Fruit fly (Drosophila melanogaster): ENCODE data around the gene Surf6.
A peak's percentile ranks its signal among the peaks of the same experiment; 100 is the strongest.

Gene Surf6

DNA sequence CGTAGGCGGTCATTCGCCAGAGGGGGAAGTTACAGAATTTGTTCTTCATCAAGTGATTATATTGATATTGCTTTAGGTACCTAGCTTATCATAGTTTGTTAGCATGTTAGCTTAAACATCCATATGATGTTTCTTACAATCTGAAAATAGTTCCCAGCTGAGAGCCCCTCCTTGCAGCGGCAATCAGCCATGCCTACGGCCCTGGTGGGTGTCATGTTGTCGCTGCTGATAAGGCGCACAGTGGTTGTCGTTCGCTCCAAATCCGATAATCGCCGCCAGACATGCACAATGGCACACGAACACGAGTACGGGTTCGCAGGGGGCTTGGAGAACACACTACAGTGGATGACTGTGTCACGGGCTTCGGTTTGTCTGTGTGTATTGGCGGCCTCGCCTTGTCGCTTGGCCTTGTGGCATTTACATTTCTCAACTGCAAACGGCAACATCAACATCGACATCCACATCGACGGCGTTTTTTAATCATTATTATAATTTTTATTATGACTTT is 1.3 kb upstream of the Surf6 start (continued):
- TF ChIP-seq acj6 (GFP tag; optimal IDR thresholded peaks at IDR 0.05): peak; percentile 89
- TF ChIP-seq CG9139 (GFP tag; optimal IDR thresholded peaks at IDR 0.05): peak; percentile 50
- peak; percentile 82 for TF ChIP-seq CG11762 (GFP tag; optimal IDR thresholded peaks at IDR 0.05; ENCODE audit: insufficient read depth)
- TF ChIP-seq CG6808 (GFP tag; optimal IDR thresholded peaks at IDR 0.05): peak; percentile 80
- TF ChIP-seq CG6163 (GFP tag; IDR thresholded peaks at IDR 0.05): peak; percentile 91
- peak; percentile 86 for TF ChIP-seq CG32006 (GFP tag; optimal IDR thresholded peaks at IDR 0.05)
- TF ChIP-seq pdm3 (GFP tag; optimal IDR thresholded peaks at IDR 0.05): peak; percentile 92
- TF ChIP-seq CG31627 (GFP tag; optimal IDR thresholded peaks at IDR 0.05): peak; percentile 95
- peak; percentile 86 for TF ChIP-seq Hr4 (GFP tag; optimal IDR thresholded peaks at IDR 0.05)
- peak; percentile 53 for TF ChIP-seq CG6854 (GFP tag; optimal IDR thresholded peaks at IDR 0.05)
- TF ChIP-seq CG4318 (GFP tag; optimal IDR thresholded peaks at IDR 0.05): no peak
- TF ChIP-seq OdsH (GFP tag; optimal IDR thresholded peaks at IDR 0.05): peak; percentile 92
- peak; percentile 93 for TF ChIP-seq vri (GFP tag; optimal IDR thresholded peaks at IDR 0.05)
- TF ChIP-seq ss (GFP tag; optimal IDR thresholded peaks at IDR 0.05): peak; percentile 61 to 76
- TF ChIP-seq Hr38 (GFP tag; optimal IDR thresholded peaks at IDR 0.05): no peak
- peak; percentile 82 for TF ChIP-seq CG1621 (tag; optimal IDR thresholded peaks at IDR 0.05)
- peak; percentile 91 for TF ChIP-seq Smox (GFP tag; optimal IDR thresholded peaks at IDR 0.05)
- TF ChIP-seq CG11294 (GFP tag; IDR thresholded peaks at IDR 0.05): peak; percentile 84
- TF ChIP-seq CG6276 (GFP tag; optimal IDR thresholded peaks at IDR 0.05): peak; percentile 74
- peak; percentile 95 for TF ChIP-seq Eip78C (GFP tag)
- TF ChIP-seq CG8319 (GFP tag; optimal IDR thresholded peaks at IDR 0.05): peak; percentile 86
- peak; percentile 86 for TF ChIP-seq CG8119 (GFP tag; IDR thresholded peaks at IDR 0.05)
- peak; percentile 91 for TF ChIP-seq cyc (GFP tag; optimal IDR thresholded peaks at IDR 0.05)
- peak; percentile 83 for TF ChIP-seq CG8632 (GFP tag; optimal IDR thresholded peaks at IDR 0.05)

dm6 chr3R:19902926-19903739 is 1.5 kb downstream of the Surf6 start, which contains the start of gene ClpX:
Gene ClpX (minus strand): TSS chr3R:19903689.
- TF ChIP-seq svp (GFP tag) (peak; percentile 82), lz (GFP tag; optimal IDR thresholded peaks at IDR 0.05) (no peak), esn (GFP tag; optimal IDR thresholded peaks at IDR 0.05) (peak; percentile 0), CG15336 (GFP tag; IDR thresholded peaks at IDR 0.05) (0 out of 2 replicates have a peak, but pooled peaks have one; percentile 20), fkh (GFP tag; optimal IDR thresholded peaks at IDR 0.05) (no peak), vri (GFP tag; optimal IDR thresholded peaks at IDR 0.05) (peak; percentile 39), Eip78C (GFP tag) (peak; percentile 73)

DNA sequence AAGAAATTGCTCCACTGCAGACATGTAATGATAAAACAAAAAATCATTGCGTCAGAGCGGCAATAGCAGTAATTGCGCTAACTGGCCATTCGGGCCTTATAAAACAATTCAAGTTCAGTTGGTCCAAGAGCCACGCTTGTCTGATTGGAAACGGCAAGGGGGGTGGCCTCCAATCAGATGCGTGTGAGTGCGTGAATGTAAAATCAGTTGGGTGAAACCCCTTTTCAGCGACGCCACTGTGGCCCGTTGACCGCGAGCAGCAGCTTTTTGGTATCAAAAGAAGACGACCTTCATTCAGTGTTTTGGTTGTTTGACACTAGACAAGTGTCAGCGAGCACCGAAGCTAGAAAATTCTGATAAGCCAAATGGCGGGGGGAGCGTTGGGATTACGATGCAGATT is 2.3 kb downstream of the Surf6 start:
- TF ChIP-seq topi (GFP tag; optimal IDR thresholded peaks at IDR 0.05): no peak
- TF ChIP-seq CG11294 (GFP tag; IDR thresholded peaks at IDR 0.05): no peak
- TF ChIP-seq vri (GFP tag; optimal IDR thresholded peaks at IDR 0.05): no peak
- TF ChIP-seq CG3032 (tag; optimal IDR thresholded peaks at IDR 0.05): no peak
- TF ChIP-seq Eip93F (GFP tag; optimal IDR thresholded peaks at IDR 0.05): no peak
- TF ChIP-seq CG10631 (GFP tag; optimal IDR thresholded peaks at IDR 0.05): no peak
- no peak for TF ChIP-seq CG31627 (GFP tag; optimal IDR thresholded peaks at IDR 0.05)
- no peak for TF ChIP-seq fkh (GFP tag; optimal IDR thresholded peaks at IDR 0.05)

- TF ChIP-seq Hr39 (GFP tag; optimal IDR thresholded peaks at IDR 0.05): no peak
- TF ChIP-seq svp (GFP tag): peak; percentile 94
Measured at dm6 chr3R:19901742-19902141, 2.9 kb downstream of the Surf6 start.
